Worm (Caenorhabditis elegans) whole organism, late embryonic: Measurements from ENCODE around the gene mrpl-45.

Source experiments
- T23F11.4 ChIP-seq: fragments of 200-800 bp; sonication (Bioruptor generic); optimal IDR thresholded peaks from 2 replicates; lab custom pipeline; 2018; ENCODE audit warnings: mild to moderate bottlenecking, missing genetic modification characterization, missing compliant biosample characterization
- ceh-22 ChIP-seq: sonication (generic microtip); optimal IDR thresholded peaks from 2 replicates; lab custom pipeline; 2017; ENCODE audit warnings: missing biosample characterization, missing genetic modification characterization
- ceh-6 ChIP-seq: fragments of 200-800 bp; sonication (Bioruptor generic); optimal IDR thresholded peaks from 2 replicates; lab custom pipeline; 2018; ENCODE audit warnings: mild to moderate bottlenecking, missing genetic modification characterization, missing compliant biosample characterization
- dmd-4 ChIP-seq: sonication (generic microtip); optimal IDR thresholded peaks from 2 replicates; lab custom pipeline; 2016; ENCODE audit warnings: borderline replicate concordance, missing genetic modification characterization, missing compliant biosample characterization
- elt-2 ChIP-seq: sonication (generic microtip); optimal IDR thresholded peaks from 2 replicates; lab custom pipeline; 2016; ENCODE audit warnings: missing genetic modification reagents, missing genetic modification characterization, missing compliant biosample characterization
- elt-4 ChIP-seq: sonication (generic microtip); optimal IDR thresholded peaks from 2 replicates; lab custom pipeline; 2016; ENCODE audit warnings: missing genetic modification characterization, missing compliant biosample characterization
- fkh-10 ChIP-seq: fragments of 150-350 bp; optimal IDR thresholded peaks from 2 replicates; lab custom pipeline; 2014; ENCODE audit warnings: missing biosample characterization, missing genetic modification reagents, missing genetic modification characterization
- lin-11 ChIP-seq: fragments of 200-800 bp; sonication (Bioruptor generic); optimal IDR thresholded peaks from 2 replicates; lab custom pipeline; 2018; ENCODE audit warnings: mild to moderate bottlenecking, missing genetic modification characterization, missing compliant biosample characterization
- nhr-11 ChIP-seq: fragments of 150-350 bp; optimal IDR thresholded peaks from 2 replicates; lab custom pipeline; 2014; ENCODE audit warnings: missing biosample characterization, missing genetic modification characterization
- pqm-1 ChIP-seq: sonication (generic microtip); optimal IDR thresholded peaks from 2 replicates; lab custom pipeline; 2016; ENCODE audit warnings: missing genetic modification characterization, missing compliant biosample characterization
- rnt-1 ChIP-seq: sonication (generic microtip); optimal IDR thresholded peaks from 2 replicates; lab custom pipeline; 2016; ENCODE audit warnings: missing genetic modification characterization, missing compliant biosample characterization
- tbx-2 ChIP-seq: sonication (generic microtip); optimal IDR thresholded peaks from 2 replicates; lab custom pipeline; 2016; ENCODE audit warnings: missing genetic modification characterization, missing compliant biosample characterization

DNA sequence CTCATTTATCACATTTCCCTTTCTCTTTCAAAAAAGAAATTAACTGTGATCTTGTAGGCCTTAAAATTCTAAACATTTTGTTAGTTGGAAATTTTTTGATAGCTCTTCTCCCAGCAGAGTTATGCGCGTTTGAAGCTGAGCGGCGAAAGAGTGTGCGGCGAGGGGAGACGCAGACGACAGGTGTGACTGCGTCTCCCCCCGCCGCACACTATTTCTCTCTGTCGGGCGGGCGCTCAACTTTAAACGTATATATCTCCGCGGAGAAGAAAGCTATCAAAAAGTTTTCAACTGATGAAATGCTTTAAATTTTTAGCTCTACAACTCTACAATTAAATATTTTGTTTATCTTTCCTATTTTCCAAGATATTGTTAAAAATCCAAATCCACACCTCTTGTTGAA lies 17.2 kb upstream of the mrpl-45 start:
- TF ChIP-seq ceh-22 (tag; lab: Kevin White, UChicago) (no peak), tbx-2 (no peak), lin-11 (tag; lab: Kevin White, UChicago) (no peak), pqm-1 (no peak), fkh-10 (GFP tag; lab: Kevin White, UChicago) (no peak), elt-4 (tag; lab: Kevin White, UChicago) (no peak), nhr-11 (tag; lab: Kevin White, UChicago) (no peak), elt-2 (tag; lab: Kevin White, UChicago) (no peak), rnt-1 (no peak), T23F11.4 (no peak), dmd-4 (tag; lab: Kevin White, UChicago) (no peak), ceh-6 (GFP tag; lab: Kevin White, UChicago) (no peak)
